Comparison of ENCODE assay signal across 1 fruit fly cellular context in genomic region chr2L:19058916-19059315, dm6.
TF ChIP-seq lines count a peak whose summit lies in the region.

Gene Phlpp, plus strand, starts transcription at chr2L:19059129.

TF ChIP-seq in whole organism, embryonic, 481 proteins besides CTCF, POLR2A, EP300 and RAD21 (continued from another document and continues in another):
- TF ChIP-seq croc (GFP tag; conservative IDR thresholded peaks at IDR 0.05; lab: Robert Waterston, UW): peak; percentile 59
- no peak for TF ChIP-seq CG11085 (GFP tag; IDR thresholded peaks at IDR 0.05; lab: Robert Waterston, UW)
- TF ChIP-seq ftz-f1 (GFP tag; optimal IDR thresholded peaks at IDR 0.05; lab: Kevin White, UChicago): no peak
- TF ChIP-seq Antp (GFP tag; optimal IDR thresholded peaks at IDR 0.05; lab: Kevin White, UChicago): peak; percentile 21
- TF ChIP-seq onecut (GFP tag; IDR thresholded peaks at IDR 0.05; lab: Robert Waterston, UW): 0 out of 2 replicates have a peak, but pooled peaks have one; percentile 33
- TF ChIP-seq Deaf1 (tag; optimal IDR thresholded peaks at IDR 0.05; lab: Kevin White, UChicago): peak; percentile 60
- TF ChIP-seq CG16813 (GFP tag; IDR thresholded peaks at IDR 0.05; lab: Robert Waterston, UW; ENCODE audit: partially characterized antibody): no peak
- TF ChIP-seq CkIIα-i1 (GFP tag; IDR thresholded peaks at IDR 0.05; lab: Robert Waterston, UW): no peak
- peak; percentile 30 for TF ChIP-seq tin (GFP tag; optimal IDR thresholded peaks at IDR 0.05; lab: Kevin White, UChicago)
- TF ChIP-seq Lhr (GFP tag; optimal IDR thresholded peaks at IDR 0.05; lab: Kevin White, UChicago): no peak
- TF ChIP-seq CG10267 (tag; optimal IDR thresholded peaks at IDR 0.05; lab: Kevin White, UChicago): peak; percentile 77
- TF ChIP-seq trem (tag; optimal IDR thresholded peaks at IDR 0.05; lab: Kevin White, UChicago): peak; percentile 60
- peak; percentile 23 for TF ChIP-seq Side (GFP tag; optimal IDR thresholded peaks at IDR 0.05; lab: Kevin White, UChicago)
- no peak for TF ChIP-seq klu (GFP tag; IDR thresholded peaks at IDR 0.05; lab: Robert Waterston, UW)
- TF ChIP-seq wek (GFP tag; optimal IDR thresholded peaks at IDR 0.05; lab: Kevin White, UChicago): no peak
- TF ChIP-seq HLHmδ (GFP tag; optimal IDR thresholded peaks at IDR 0.05; lab: Kevin White, UChicago): no peak
- peak; percentile 45 for TF ChIP-seq pros (GFP tag; optimal IDR thresholded peaks at IDR 0.05; lab: Kevin White, UChicago)
- no peak for TF ChIP-seq ap (GFP tag; IDR thresholded peaks at IDR 0.05; lab: Robert Waterston, UW)
- no peak for TF ChIP-seq ATbp (GFP tag; optimal IDR thresholded peaks at IDR 0.05; lab: Kevin White, UChicago)
- TF ChIP-seq sd (tag; optimal IDR thresholded peaks at IDR 0.05; lab: Kevin White, UChicago): no peak
- TF ChIP-seq Poxn (GFP tag; IDR thresholded peaks at IDR 0.05; lab: Robert Waterston, UW): no peak
- TF ChIP-seq CG2678 (tag; optimal IDR thresholded peaks at IDR 0.05; lab: Kevin White, UChicago): no peak
- TF ChIP-seq CG14441 (GFP tag; IDR thresholded peaks at IDR 0.05; lab: Robert Waterston, UW): peak; percentile 74
- peak; percentile 49 for TF ChIP-seq CG7372 (GFP tag; IDR thresholded peaks at IDR 0.05; lab: Robert Waterston, UW)
- no peak for TF ChIP-seq amos (GFP tag; IDR thresholded peaks at IDR 0.05; lab: Robert Waterston, UW; ENCODE audit: partially characterized antibody)
- TF ChIP-seq CG6765 (GFP tag; optimal IDR thresholded peaks at IDR 0.05; lab: Kevin White, UChicago): no peak
- TF ChIP-seq CG14710 (tag; optimal IDR thresholded peaks at IDR 0.05; lab: Kevin White, UChicago): peak; percentile 71
- TF ChIP-seq CG15514 (GFP tag; optimal IDR thresholded peaks at IDR 0.05; lab: Kevin White, UChicago): no peak
- peak; percentile 13 for TF ChIP-seq Ets65A (GFP tag; lab: Kevin White, UChicago)
- no peak for TF ChIP-seq CG34376 (GFP tag; optimal IDR thresholded peaks at IDR 0.05; lab: Kevin White, UChicago)
- no peak for TF ChIP-seq tup (GFP tag; optimal IDR thresholded peaks at IDR 0.05; lab: Kevin White, UChicago)
- 0 out of 2 replicates have a peak, but pooled peaks have one; percentile 26 for TF ChIP-seq CG3847 (GFP tag; IDR thresholded peaks at IDR 0.05; lab: Robert Waterston, UW)
- peak; percentile 68 for TF ChIP-seq tgo (GFP tag; IDR thresholded peaks at IDR 0.05; lab: Robert Waterston, UW)
- TF ChIP-seq cwo (GFP tag; optimal IDR thresholded peaks at IDR 0.05; lab: Kevin White, UChicago): peak; percentile 27
- no peak for TF ChIP-seq sr (GFP tag; IDR thresholded peaks at IDR 0.05; lab: Robert Waterston, UW)
- no peak for TF ChIP-seq B-H2 (GFP tag; optimal IDR thresholded peaks at IDR 0.05; lab: Kevin White, UChicago)
- TF ChIP-seq CG30431 (GFP tag; optimal IDR thresholded peaks at IDR 0.05; lab: Kevin White, UChicago): no peak
- peak; percentile 19; the same call in 1 of the 4 replicates for TF ChIP-seq Gug (GFP tag; IDR thresholded peaks at IDR 0.05; lab: Robert Waterston, UW)
- no peak for TF ChIP-seq org-1 (GFP tag; optimal IDR thresholded peaks at IDR 0.05; lab: Kevin White, UChicago)
- TF ChIP-seq Adf1 (GFP tag; IDR thresholded peaks at IDR 0.05; lab: Robert Waterston, UW): no peak
- TF ChIP-seq fd96Cb (tag; optimal IDR thresholded peaks at IDR 0.05; lab: Kevin White, UChicago): peak; percentile 69
- TF ChIP-seq CG17829 (tag; optimal IDR thresholded peaks at IDR 0.05; lab: Kevin White, UChicago): peak; percentile 67
- no peak for TF ChIP-seq Atf-2 (GFP tag; optimal IDR thresholded peaks at IDR 0.05; lab: Kevin White, UChicago)
- no peak for TF ChIP-seq corto (GFP tag; optimal IDR thresholded peaks at IDR 0.05; lab: Kevin White, UChicago)
- no peak for TF ChIP-seq rib (GFP tag; IDR thresholded peaks at IDR 0.05; lab: Robert Waterston, UW)
- peak; percentile 11 for TF ChIP-seq CG16815 (GFP tag; optimal IDR thresholded peaks at IDR 0.05; lab: Kevin White, UChicago)
- TF ChIP-seq Ets97D (GFP tag; optimal IDR thresholded peaks at IDR 0.05; lab: Kevin White, UChicago): no peak
- TF ChIP-seq CG14965 (GFP tag; optimal IDR thresholded peaks at IDR 0.05; lab: Kevin White, UChicago; ENCODE audit: borderline replicate concordance): no peak
- peak; percentile 70 for TF ChIP-seq Ada2b (GFP tag; IDR thresholded peaks at IDR 0.05; lab: Robert Waterston, UW)
- no peak for TF ChIP-seq CG34224 (GFP tag; IDR thresholded peaks at IDR 0.05; lab: Robert Waterston, UW; ENCODE audit: partially characterized antibody)
- TF ChIP-seq esg (GFP tag; conservative IDR thresholded peaks at IDR 0.05; lab: Robert Waterston, UW): peak; percentile 45
- peak; percentile 95 for TF ChIP-seq sens (GFP tag; lab: Kevin White, UChicago)
- TF ChIP-seq vnd (GFP tag; IDR thresholded peaks at IDR 0.05; lab: Robert Waterston, UW; ENCODE audit: partially characterized antibody): no peak
- no peak for TF ChIP-seq dm (GFP tag; optimal IDR thresholded peaks at IDR 0.05; lab: Kevin White, UChicago)
- no peak for TF ChIP-seq CG1529 (GFP tag; optimal IDR thresholded peaks at IDR 0.05; lab: Kevin White, UChicago)
- no peak for TF ChIP-seq CG9609 (GFP tag; optimal IDR thresholded peaks at IDR 0.05; lab: Kevin White, UChicago)
- peak; percentile 53; the same call in 1 of the 2 replicates for TF ChIP-seq sob (GFP tag; IDR thresholded peaks at IDR 0.05; lab: Robert Waterston, UW)
- TF ChIP-seq MTF-1 (GFP tag; optimal IDR thresholded peaks at IDR 0.05; lab: Kevin White, UChicago; ENCODE audit: borderline replicate concordance): peak; percentile 3
- TF ChIP-seq CG11093 (GFP tag; IDR thresholded peaks at IDR 0.05; lab: Robert Waterston, UW): peak; percentile 38; the same call in 1 of the 3 replicates
- no peak for TF ChIP-seq NC2β (GFP tag; optimal IDR thresholded peaks at IDR 0.05; lab: Kevin White, UChicago)
- TF ChIP-seq kay (GFP tag; optimal IDR thresholded peaks at IDR 0.05; lab: Kevin White, UChicago): peak; percentile 29
- TF ChIP-seq B-H1 (GFP tag; IDR thresholded peaks at IDR 0.05; lab: Robert Waterston, UW): no peak; the same call in 2 of the 3 replicates
- no peak for TF ChIP-seq eyg (GFP tag; optimal IDR thresholded peaks at IDR 0.05; lab: Kevin White, UChicago)
- no peak for TF ChIP-seq Doc2 (GFP tag; IDR thresholded peaks at IDR 0.05; lab: Robert Waterston, UW)
- TF ChIP-seq Fer2 (tag; optimal IDR thresholded peaks at IDR 0.05; lab: Kevin White, UChicago): no peak
- peak; percentile 55 for TF ChIP-seq Fer3 (tag; optimal IDR thresholded peaks at IDR 0.05; lab: Kevin White, UChicago)
- TF ChIP-seq Pdp1 (GFP tag; optimal IDR thresholded peaks at IDR 0.05; lab: Kevin White, UChicago): peak in 1 of 2 experiments; percentile 58
- TF ChIP-seq Sry-β (GFP tag; optimal IDR thresholded peaks at IDR 0.05; lab: Kevin White, UChicago): no peak
- no peak for TF ChIP-seq cg (GFP tag; optimal IDR thresholded peaks at IDR 0.05; lab: Kevin White, UChicago)
- no peak for TF ChIP-seq CG13296 (GFP tag; optimal IDR thresholded peaks at IDR 0.05; lab: Kevin White, UChicago)
- TF ChIP-seq br (optimal IDR thresholded peaks at IDR 0.05; lab: Kevin White, UChicago): no peak
- TF ChIP-seq CG9876 (GFP tag; optimal IDR thresholded peaks at IDR 0.05; lab: Kevin White, UChicago): no peak
- TF ChIP-seq repo (GFP tag; optimal IDR thresholded peaks at IDR 0.05; lab: Kevin White, UChicago): no peak
- no peak for TF ChIP-seq Doc3 (GFP tag; IDR thresholded peaks at IDR 0.05; lab: Robert Waterston, UW; ENCODE audit: partially characterized antibody)
- no peak for TF ChIP-seq lbe (GFP tag; optimal IDR thresholded peaks at IDR 0.05; lab: Kevin White, UChicago)
- peak; percentile 19; the same call in 1 of the 2 replicates for TF ChIP-seq lmd (GFP tag; IDR thresholded peaks at IDR 0.05; lab: Robert Waterston, UW)
- TF ChIP-seq C15 (GFP tag; IDR thresholded peaks at IDR 0.05; lab: Robert Waterston, UW): 0 out of 3 replicates have a peak, but pooled peaks have one; percentile 44
- peak; percentile 13 to 69 for TF ChIP-seq Hr51 (GFP tag; optimal IDR thresholded peaks at IDR 0.05; lab: Kevin White, UChicago)
- peak; percentile 3 for TF ChIP-seq maf-S (GFP tag; optimal IDR thresholded peaks at IDR 0.05; lab: Kevin White, UChicago)
- TF ChIP-seq eve (GFP tag; optimal IDR thresholded peaks at IDR 0.05; lab: Kevin White, UChicago): no peak
- TF ChIP-seq NK7.1 (GFP tag; optimal IDR thresholded peaks at IDR 0.05; lab: Kevin White, UChicago): no peak
- TF ChIP-seq CG32772 (GFP tag; IDR thresholded peaks at IDR 0.05; lab: Robert Waterston, UW): peak; percentile 36; the same call in 1 of the 2 replicates
- peak; percentile 40 for TF ChIP-seq CG8924 (tag; optimal IDR thresholded peaks at IDR 0.05; lab: Kevin White, UChicago)
- TF ChIP-seq E2f2 (GFP tag; IDR thresholded peaks at IDR 0.05; lab: Robert Waterston, UW): peak; percentile 24; the same call in 1 of the 2 replicates
- no peak for TF ChIP-seq oc (tag; optimal IDR thresholded peaks at IDR 0.05; lab: Kevin White, UChicago)
- TF ChIP-seq gro (GFP tag; optimal IDR thresholded peaks at IDR 0.05; lab: Kevin White, UChicago): no peak
- TF ChIP-seq CG15073 (GFP tag; optimal IDR thresholded peaks at IDR 0.05; lab: Kevin White, UChicago): no peak
- peak; percentile 24; the same call in 1 of the 2 replicates for TF ChIP-seq seq (GFP tag; IDR thresholded peaks at IDR 0.05; lab: Robert Waterston, UW)
- TF ChIP-seq CG1233 (GFP tag; optimal IDR thresholded peaks at IDR 0.05; lab: Kevin White, UChicago): peak; percentile 31
- TF ChIP-seq Med (GFP tag; lab: Kevin White, UChicago): peak; percentile 60
- peak; percentile 54; the same call in 1 of the 2 replicates for TF ChIP-seq H2.0 (GFP tag; IDR thresholded peaks at IDR 0.05; lab: Robert Waterston, UW)
- no peak for TF ChIP-seq CG12769 (tag; optimal IDR thresholded peaks at IDR 0.05; lab: Kevin White, UChicago)
- no peak for TF ChIP-seq crp (GFP tag; optimal IDR thresholded peaks at IDR 0.05; lab: Kevin White, UChicago)
- no peak for TF ChIP-seq CG4820 (GFP tag; optimal IDR thresholded peaks at IDR 0.05; lab: Kevin White, UChicago)
- TF ChIP-seq zfh1 (GFP tag; IDR thresholded peaks at IDR 0.05; lab: Robert Waterston, UW): peak; percentile 83
- TF ChIP-seq Kr (GFP tag; optimal IDR thresholded peaks at IDR 0.05; lab: Kevin White, UChicago): no peak
- TF ChIP-seq CG4424 (GFP tag; optimal IDR thresholded peaks at IDR 0.05; lab: Kevin White, UChicago): peak; percentile 72
- TF ChIP-seq Vsx1 (GFP tag; optimal IDR thresholded peaks at IDR 0.05; lab: Kevin White, UChicago): no peak
- no peak for TF ChIP-seq fu2 (GFP tag; optimal IDR thresholded peaks at IDR 0.05; lab: Kevin White, UChicago)
- TF ChIP-seq so (GFP tag; IDR thresholded peaks at IDR 0.05; lab: Robert Waterston, UW): peak; percentile 77; the same call in 2 of the 3 replicates
- TF ChIP-seq Hey (tag; optimal IDR thresholded peaks at IDR 0.05; lab: Kevin White, UChicago): no peak
- TF ChIP-seq Ssrp (tag; optimal IDR thresholded peaks at IDR 0.05; lab: Kevin White, UChicago): peak; percentile 56
- TF ChIP-seq CG31388 (GFP tag; optimal IDR thresholded peaks at IDR 0.05; lab: Kevin White, UChicago): no peak
- no peak for TF ChIP-seq sim (GFP tag; IDR thresholded peaks at IDR 0.05; lab: Robert Waterston, UW)
- no peak for TF ChIP-seq btn (GFP tag; optimal IDR thresholded peaks at IDR 0.05; lab: Kevin White, UChicago)
- TF ChIP-seq tna (GFP tag; IDR thresholded peaks at IDR 0.05; lab: Robert Waterston, UW; ENCODE audit: partially characterized antibody): no peak
- peak; percentile 49 for TF ChIP-seq CG6813 (GFP tag; optimal IDR thresholded peaks at IDR 0.05; lab: Kevin White, UChicago)
- no peak for TF ChIP-seq CG11696 (GFP tag; IDR thresholded peaks at IDR 0.05; lab: Robert Waterston, UW)
- TF ChIP-seq CG11560 (tag; IDR thresholded peaks at IDR 0.05; lab: Robert Waterston, UW): no peak
- TF ChIP-seq CG17802 (tag; optimal IDR thresholded peaks at IDR 0.05; lab: Kevin White, UChicago): peak; percentile 14
- TF ChIP-seq CG14860 (GFP tag; IDR thresholded peaks at IDR 0.05; lab: Robert Waterston, UW; ENCODE audit: partially characterized antibody): no peak
- TF ChIP-seq CG4730 (GFP tag; IDR thresholded peaks at IDR 0.05; lab: Robert Waterston, UW): peak; percentile 47; the same call in 1 of the 2 replicates
- TF ChIP-seq otp (GFP tag; IDR thresholded peaks at IDR 0.05; lab: Robert Waterston, UW): 0 out of 3 replicates have a peak, but pooled peaks have one; percentile 24
- no peak for TF ChIP-seq Mrtf (GFP tag; IDR thresholded peaks at IDR 0.05; lab: Robert Waterston, UW)
- no peak for TF ChIP-seq psq (GFP tag; optimal IDR thresholded peaks at IDR 0.05; lab: Kevin White, UChicago)
- TF ChIP-seq Bdp1 (GFP tag; optimal IDR thresholded peaks at IDR 0.05; lab: Kevin White, UChicago): no peak
- TF ChIP-seq CG1832 (GFP tag; optimal IDR thresholded peaks at IDR 0.05; lab: Kevin White, UChicago): no peak
- TF ChIP-seq Gsc (GFP tag; IDR thresholded peaks at IDR 0.05; lab: Robert Waterston, UW): no peak
- TF ChIP-seq ssp (GFP tag; IDR thresholded peaks at IDR 0.05; lab: Robert Waterston, UW): peak; percentile 45
- peak; percentile 33 for TF ChIP-seq pum (GFP tag; optimal IDR thresholded peaks at IDR 0.05; lab: Kevin White, UChicago)
- peak; percentile 83 for TF ChIP-seq CG10979 (tag; optimal IDR thresholded peaks at IDR 0.05; lab: Kevin White, UChicago)
- TF ChIP-seq Max (GFP tag; optimal IDR thresholded peaks at IDR 0.05; lab: Kevin White, UChicago): no peak
- no peak for TF ChIP-seq CG8281 (tag; optimal IDR thresholded peaks at IDR 0.05; lab: Kevin White, UChicago)
- peak; percentile 2 for TF ChIP-seq stwl (tag; optimal IDR thresholded peaks at IDR 0.05; lab: Kevin White, UChicago)
- peak; percentile 47 for TF ChIP-seq CoRest (tag; optimal IDR thresholded peaks at IDR 0.05; lab: Kevin White, UChicago)
- TF ChIP-seq Drgx (GFP tag; IDR thresholded peaks at IDR 0.05; lab: Robert Waterston, UW): peak; percentile 72
- no peak for TF ChIP-seq CG12299 (tag; optimal IDR thresholded peaks at IDR 0.05; lab: Kevin White, UChicago)
- no peak for TF ChIP-seq Blimp-1 (GFP tag; optimal IDR thresholded peaks at IDR 0.05; lab: Kevin White, UChicago)
- peak; percentile 31 for TF ChIP-seq unpg (GFP tag; optimal IDR thresholded peaks at IDR 0.05; lab: Kevin White, UChicago)
- no peak for TF ChIP-seq chn (GFP tag; optimal IDR thresholded peaks at IDR 0.05; lab: Kevin White, UChicago)
- no peak for TF ChIP-seq chinmo (GFP tag; IDR thresholded peaks at IDR 0.05; lab: Robert Waterston, UW; ENCODE audit: partially characterized antibody)
- TF ChIP-seq CG10321 (GFP tag; IDR thresholded peaks at IDR 0.05; lab: Robert Waterston, UW): 0 out of 2 replicates have a peak, but pooled peaks have one; percentile 11
